Worm (Caenorhabditis elegans): ENCODE data around the gene lin-8.

Gene lin-8

ce11 chrII:3076915-3077314 lies 20.3 kb downstream of the lin-8 start, which contains the start of gene Y25C1A.8 (continued):
- TF ChIP-seq mes-2 (tag; optimal IDR thresholded peaks at IDR 0.05; ENCODE audit: poor library complexity, severe bottlenecking), result peak; percentile 96
- TF ChIP-seq ctbp-1 (GFP tag; IDR thresholded peaks at IDR 0.05), result peak; percentile 85
- peak; percentile 45; the same call in 1 of the 2 replicates for TF ChIP-seq mdt-29 (GFP tag; IDR thresholded peaks at IDR 0.05)
- TF ChIP-seq skn-1 (tag; optimal IDR thresholded peaks at IDR 0.05), result no peak
- peak; percentile 55; the same call in 1 of the 2 replicates for TF ChIP-seq set-16 (GFP tag; IDR thresholded peaks at IDR 0.05)
- TF ChIP-seq nhr-6 (tag; optimal IDR thresholded peaks at IDR 0.05), result peak; percentile 82
- TF ChIP-seq nhr-48 (tag; optimal IDR thresholded peaks at IDR 0.05), result peak; percentile 30
- TF ChIP-seq Y105C5A.15 (GFP tag; IDR thresholded peaks at IDR 0.05), result no peak
- TF ChIP-seq lin-29 (GFP tag; IDR thresholded peaks at IDR 0.05), result peak; percentile 80
- TF ChIP-seq dmd-8 (GFP tag; IDR thresholded peaks at IDR 0.05), result no peak
- peak; percentile 85 for TF ChIP-seq zfp-3 (GFP tag; conservative IDR thresholded peaks at IDR 0.05)
- TF ChIP-seq dmd-6 (GFP tag; IDR thresholded peaks at IDR 0.05), result peak; percentile 83
- peak; percentile 64 for TF ChIP-seq nhr-28 (tag; optimal IDR thresholded peaks at IDR 0.05)
- TF ChIP-seq aly-2 (tag; optimal IDR thresholded peaks at IDR 0.05), result no peak

- TF ChIP-seq Y75B8A.6 (GFP tag; IDR thresholded peaks at IDR 0.05) (0 out of 2 replicates have a peak, but pooled peaks have one; percentile 42), nhr-102 (tag; optimal IDR thresholded peaks at IDR 0.05) (no peak)
Observed at ce11 chrII:3078496-3078895, 21.9 kb downstream of the lin-8 start, which contains the start of gene copb-1. TSS of gene copb-1 (plus strand) at chrII:3078796.

- no peak for TF ChIP-seq hlh-11 (tag; optimal IDR thresholded peaks at IDR 0.05)
- no peak for TF ChIP-seq unc-62 (GFP tag; optimal IDR thresholded peaks at IDR 0.05 in 1 of 2)
- TF ChIP-seq unc-62 (tag; optimal IDR thresholded peaks at IDR 0.05), result no peak
- peak; percentile 51 for TF ChIP-seq set-16 (GFP tag; IDR thresholded peaks at IDR 0.05)
- no peak for TF ChIP-seq hlh-30 (tag; optimal IDR thresholded peaks at IDR 0.05; ENCODE audit: insufficient read depth)
- no peak for TF ChIP-seq nhr-76 (tag; optimal IDR thresholded peaks at IDR 0.05)
- TF ChIP-seq lin-1 (GFP tag; IDR thresholded peaks at IDR 0.05), result no peak
- no peak for TF ChIP-seq dmd-8 (GFP tag; IDR thresholded peaks at IDR 0.05)
- TF ChIP-seq ceh-82 (tag; optimal IDR thresholded peaks at IDR 0.05), result no peak
- TF ChIP-seq attf-4 (tag; optimal IDR thresholded peaks at IDR 0.05), result no peak
Observed at ce11 chrII:3087134-3087533, 30.5 kb downstream of the lin-8 start.

ce11 chrII:3091268-3091667 lies 34.6 kb downstream of the lin-8 start, which contains the start of gene srg-21:
TSS of gene srg-21 (minus strand) at chrII:3091368.
- TF ChIP-seq cey-2 (tag; optimal IDR thresholded peaks at IDR 0.05; ENCODE audit: borderline replicate concordance, insufficient read depth) (no peak), lir-3 (tag; optimal IDR thresholded peaks at IDR 0.05) (no peak), lin-39 (tag; optimal IDR thresholded peaks at IDR 0.05) (no peak), lin-29 (GFP tag; IDR thresholded peaks at IDR 0.05) (no peak), daf-19 (GFP tag; conservative IDR thresholded peaks at IDR 0.05) (no peak), zag-1 (tag; optimal IDR thresholded peaks at IDR 0.05) (no peak), nhr-102 (tag; optimal IDR thresholded peaks at IDR 0.05) (no peak), mxl-2 (GFP tag; conservative IDR thresholded peaks at IDR 0.05) (no peak), ama-1 (optimal IDR thresholded peaks at IDR 0.05) (no peak), aha-1 (tag) (no peak), lin-15B (tag; optimal IDR thresholded peaks at IDR 0.05) (no peak), ztf-11 (tag; optimal IDR thresholded peaks at IDR 0.05) (no peak), vab-7 (GFP tag; IDR thresholded peaks at IDR 0.05) (no peak)

- TF ChIP-seq sdz-12 (GFP tag; optimal IDR thresholded peaks at IDR 0.05) (no peak), Y48G9A.11 (GFP tag; IDR thresholded peaks at IDR 0.05) (no peak), ceh-62 (tag; optimal IDR thresholded peaks at IDR 0.05) (no peak), tag-97 (GFP tag; IDR thresholded peaks at IDR 0.05) (no peak), nhr-25 (tag; optimal IDR thresholded peaks at IDR 0.05; ENCODE audit: borderline replicate concordance, insufficient read depth) (no peak)
Observed at ce11 chrII:3093352-3093751, 36.7 kb downstream of the lin-8 start, which contains the start of gene srg-22. TSS of gene srg-22 (minus strand) at chrII:3093452.
